Fruit fly (Drosophila melanogaster): ENCODE data around the gene cindr.

cindr gene

DNA sequence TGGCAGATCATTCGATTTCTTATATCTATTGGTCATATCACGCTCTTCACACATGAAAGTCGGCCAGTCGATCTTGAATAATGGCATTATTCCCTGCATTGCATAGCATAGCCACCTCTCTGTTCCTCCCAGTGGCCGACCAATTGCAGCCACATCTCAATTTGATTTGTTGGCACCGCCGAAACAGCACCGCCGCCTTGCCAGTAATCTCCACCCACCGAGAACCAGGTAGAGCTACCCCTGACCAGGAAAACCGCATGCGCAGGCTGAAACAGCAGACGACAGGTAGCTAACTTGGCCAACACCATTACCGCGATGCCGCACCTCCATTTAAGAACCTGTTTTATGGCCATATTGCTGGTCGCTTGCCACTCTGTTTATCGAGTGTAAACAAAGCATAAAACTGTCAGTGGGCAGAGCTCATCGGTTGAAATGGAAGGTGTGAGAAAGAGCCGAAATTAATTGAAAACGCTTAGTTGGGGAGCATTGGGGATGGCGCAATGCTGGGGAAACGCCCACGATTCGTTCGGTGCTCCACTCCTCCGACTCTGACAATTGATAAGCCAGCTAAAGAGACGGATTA lies 41.4 kb upstream of the cindr start:
- TF ChIP-seq Mnt (GFP tag; optimal IDR thresholded peaks at IDR 0.05) (no peak), CG33017 (tag; optimal IDR thresholded peaks at IDR 0.05) (no peak), CG7101 (tag; optimal IDR thresholded peaks at IDR 0.05) (no peak), CG11617 (GFP tag; optimal IDR thresholded peaks at IDR 0.05) (no peak), CG7045 (GFP tag; optimal IDR thresholded peaks at IDR 0.05) (no peak), CG14711 (tag; optimal IDR thresholded peaks at IDR 0.05) (no peak), bab1 (GFP tag; optimal IDR thresholded peaks at IDR 0.05) (no peak), pad (GFP tag; optimal IDR thresholded peaks at IDR 0.05) (no peak), cnc (optimal IDR thresholded peaks at IDR 0.05) (no peak), CG5204 (GFP tag; optimal IDR thresholded peaks at IDR 0.05) (no peak), CG1620 (GFP tag; optimal IDR thresholded peaks at IDR 0.05) (no peak)

DNA sequence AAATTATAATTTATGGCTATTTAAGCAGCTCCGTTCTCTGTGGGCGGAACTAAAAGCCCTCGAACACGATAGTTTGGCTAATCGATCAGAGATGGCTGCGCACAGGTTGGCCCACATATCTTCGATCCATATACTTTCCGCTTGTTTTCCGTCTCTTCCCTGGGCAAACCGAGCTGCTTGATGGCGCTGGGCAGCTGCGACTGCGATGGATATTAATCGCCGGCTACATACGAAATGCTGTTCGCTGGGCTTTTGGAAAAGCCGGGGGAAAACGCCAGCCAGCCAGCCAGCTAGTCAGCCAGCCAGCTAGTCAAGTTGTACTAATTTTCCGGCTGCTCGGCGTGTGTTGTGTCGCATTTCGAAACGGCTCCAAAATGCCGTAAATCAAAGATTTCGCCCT lies 40.9 kb upstream of the cindr start:
- no peak for TF ChIP-seq CG11617 (GFP tag; optimal IDR thresholded peaks at IDR 0.05)
- TF ChIP-seq Clk (GFP tag; optimal IDR thresholded peaks at IDR 0.05) = no peak
- no peak for TF ChIP-seq CG33017 (tag; optimal IDR thresholded peaks at IDR 0.05)
- no peak for TF ChIP-seq ovo (GFP tag; optimal IDR thresholded peaks at IDR 0.05)
- no peak for TF ChIP-seq tj (GFP tag; optimal IDR thresholded peaks at IDR 0.05)
- TF ChIP-seq CG7101 (tag; optimal IDR thresholded peaks at IDR 0.05) = no peak
- TF ChIP-seq CG1620 (GFP tag; optimal IDR thresholded peaks at IDR 0.05) = no peak
- TF ChIP-seq Crg-1 (GFP tag; optimal IDR thresholded peaks at IDR 0.05) = no peak
- no peak for TF ChIP-seq CG14711 (tag; optimal IDR thresholded peaks at IDR 0.05)
- TF ChIP-seq Hr96 (GFP tag; optimal IDR thresholded peaks at IDR 0.05) = no peak
- TF ChIP-seq bab1 (GFP tag; optimal IDR thresholded peaks at IDR 0.05) = no peak
- TF ChIP-seq kay (GFP tag; ENCODE audit: borderline replicate concordance) = no peak
- TF ChIP-seq pad (GFP tag; optimal IDR thresholded peaks at IDR 0.05) = no peak
- TF ChIP-seq CG7045 (GFP tag; optimal IDR thresholded peaks at IDR 0.05) = no peak

DNA sequence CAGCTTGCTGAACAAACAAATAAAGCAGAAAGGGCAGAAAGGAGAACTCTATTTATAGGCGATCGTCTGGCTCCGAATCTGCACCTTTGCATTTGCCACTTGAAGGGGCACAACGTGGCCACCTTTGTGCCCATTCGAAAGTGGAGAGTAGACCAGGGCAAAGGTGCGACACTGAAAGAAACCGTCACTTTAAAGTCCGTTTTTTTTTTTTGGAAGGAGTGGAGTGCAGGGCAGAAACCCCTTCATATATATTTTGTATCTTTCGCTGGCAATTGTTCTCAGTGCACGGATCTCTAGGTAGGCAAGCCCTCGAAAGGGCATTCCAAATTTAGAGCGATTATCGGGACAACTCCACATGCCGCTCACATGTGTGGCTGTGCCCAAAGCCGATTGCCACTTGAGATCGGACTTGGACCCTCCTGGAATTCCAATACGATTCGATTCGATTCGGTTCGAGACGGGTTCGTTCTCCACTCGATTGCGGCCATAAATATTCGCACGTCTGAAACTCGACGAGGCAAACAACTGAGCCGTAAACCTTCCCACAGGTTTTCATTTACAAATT lies 38.3 kb upstream of the cindr start:
- TF ChIP-seq bab1 (GFP tag; optimal IDR thresholded peaks at IDR 0.05) = no peak
- no peak for TF ChIP-seq Mnt (GFP tag; optimal IDR thresholded peaks at IDR 0.05)
- no peak for TF ChIP-seq ovo (GFP tag; optimal IDR thresholded peaks at IDR 0.05)
- TF ChIP-seq CG14711 (tag; optimal IDR thresholded peaks at IDR 0.05) = no peak
- TF ChIP-seq CG1620 (GFP tag; optimal IDR thresholded peaks at IDR 0.05) = no peak
- TF ChIP-seq Crg-1 (GFP tag; optimal IDR thresholded peaks at IDR 0.05) = no peak
- no peak for TF ChIP-seq toe (GFP tag; optimal IDR thresholded peaks at IDR 0.05)
- no peak for TF ChIP-seq CG5204 (GFP tag; optimal IDR thresholded peaks at IDR 0.05)
- TF ChIP-seq CG12768 (GFP tag; optimal IDR thresholded peaks at IDR 0.05) = no peak
- no peak for TF ChIP-seq Clk (GFP tag; optimal IDR thresholded peaks at IDR 0.05)

DNA sequence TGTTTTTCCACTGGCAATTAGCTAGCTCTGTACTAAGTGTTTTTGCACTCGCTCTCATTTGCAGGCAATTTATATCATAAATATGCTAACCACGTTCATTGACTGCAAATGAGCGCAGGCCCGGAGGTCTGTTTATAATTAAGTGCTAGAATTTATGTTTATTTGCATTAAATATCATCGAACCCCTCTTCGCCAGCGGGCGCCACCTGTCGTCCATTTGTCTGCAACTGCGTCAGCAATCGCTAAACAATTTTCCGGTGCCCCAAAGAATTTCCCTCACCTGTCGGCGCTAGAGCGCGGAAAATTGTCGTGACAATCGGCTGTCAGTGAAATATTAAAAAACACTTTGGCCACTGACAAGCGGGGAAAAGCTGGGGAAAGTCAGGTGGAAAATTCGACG lies 37.7 kb upstream of the cindr start:
- TF ChIP-seq kay (GFP tag; ENCODE audit: borderline replicate concordance) = no peak
- no peak for TF ChIP-seq CG33017 (tag; optimal IDR thresholded peaks at IDR 0.05)
- TF ChIP-seq CG7045 (GFP tag; optimal IDR thresholded peaks at IDR 0.05) = no peak
- no peak for TF ChIP-seq ovo (GFP tag; optimal IDR thresholded peaks at IDR 0.05)

DNA sequence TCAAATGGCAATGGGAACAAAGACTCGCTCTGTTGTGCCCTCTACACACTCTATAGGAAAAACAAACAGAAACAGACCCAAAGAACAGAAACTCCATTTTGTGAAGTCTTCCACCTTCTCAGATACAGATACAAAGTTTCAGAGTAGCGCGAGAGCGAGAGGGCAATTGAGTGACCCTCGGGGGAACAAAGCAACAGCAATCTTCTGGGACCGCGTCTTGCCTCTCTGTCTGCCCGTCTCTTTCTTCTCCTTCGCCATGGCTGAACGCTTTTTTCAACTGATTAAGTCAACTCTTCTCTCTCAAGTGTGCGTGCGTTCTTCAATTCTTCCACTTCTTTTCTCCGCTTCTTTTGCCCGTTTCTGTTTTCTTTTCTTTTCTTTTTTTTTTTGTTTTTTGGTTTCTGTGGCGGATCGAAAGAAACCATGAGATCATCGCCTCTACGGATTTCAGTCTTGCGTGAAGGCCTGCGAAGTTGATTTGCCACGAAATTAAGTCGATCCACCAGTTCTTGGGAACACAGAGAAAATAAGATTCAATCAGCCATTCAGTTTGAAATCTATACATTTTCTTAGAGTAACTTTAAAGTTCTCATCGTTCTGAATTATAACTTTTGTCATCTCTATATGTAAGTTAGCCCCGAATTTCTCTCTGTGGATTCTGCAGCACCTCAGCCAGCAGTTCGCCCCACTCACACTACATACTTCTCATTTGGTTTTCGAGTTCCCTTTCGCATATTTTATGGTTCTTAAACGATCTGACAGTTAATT lies 35.5 kb upstream of the cindr start:
- TF ChIP-seq CG12768 (GFP tag; optimal IDR thresholded peaks at IDR 0.05) (no peak), CG11617 (GFP tag; optimal IDR thresholded peaks at IDR 0.05) (no peak), CG7045 (GFP tag; optimal IDR thresholded peaks at IDR 0.05) (no peak), kay (GFP tag; ENCODE audit: borderline replicate concordance) (no peak), bab1 (GFP tag; optimal IDR thresholded peaks at IDR 0.05) (no peak), pad (GFP tag; optimal IDR thresholded peaks at IDR 0.05) (no peak), CG33017 (tag; optimal IDR thresholded peaks at IDR 0.05) (no peak), cnc (optimal IDR thresholded peaks at IDR 0.05) (no peak), toe (GFP tag; optimal IDR thresholded peaks at IDR 0.05) (no peak), tj (GFP tag; optimal IDR thresholded peaks at IDR 0.05) (no peak), CG7101 (tag; optimal IDR thresholded peaks at IDR 0.05) (no peak)

DNA sequence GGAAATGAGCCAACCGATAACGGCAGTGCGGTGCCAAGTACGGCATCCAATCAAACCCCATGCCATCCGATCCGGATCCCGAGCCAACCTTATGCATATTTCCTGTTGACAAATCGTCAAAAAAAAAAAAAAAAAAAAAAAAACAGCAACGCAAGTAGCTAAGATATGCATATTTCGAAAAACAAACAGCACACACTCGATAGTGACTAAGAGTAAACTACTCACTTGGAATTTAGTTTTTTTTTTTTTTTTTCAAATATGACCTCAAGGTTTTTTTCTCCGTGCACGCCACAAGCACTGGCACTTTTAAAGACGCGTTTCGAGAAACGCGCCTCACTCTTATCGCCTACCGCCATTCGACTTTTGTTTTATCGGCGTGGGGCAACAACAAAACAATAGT lies 33.2 kb upstream of the cindr start:
- TF ChIP-seq cnc (optimal IDR thresholded peaks at IDR 0.05) (no peak), cic (GFP tag; optimal IDR thresholded peaks at IDR 0.05) (no peak), CG7101 (tag; optimal IDR thresholded peaks at IDR 0.05) (no peak), kay (GFP tag; ENCODE audit: borderline replicate concordance) (no peak), CG5204 (GFP tag; optimal IDR thresholded peaks at IDR 0.05) (no peak), Mnt (GFP tag; optimal IDR thresholded peaks at IDR 0.05) (no peak), CG1620 (GFP tag; optimal IDR thresholded peaks at IDR 0.05) (no peak), CG12768 (GFP tag; optimal IDR thresholded peaks at IDR 0.05) (no peak), CG7045 (GFP tag; optimal IDR thresholded peaks at IDR 0.05) (no peak), ovo (GFP tag; optimal IDR thresholded peaks at IDR 0.05) (no peak), Clk (GFP tag; optimal IDR thresholded peaks at IDR 0.05) (no peak), tj (GFP tag; optimal IDR thresholded peaks at IDR 0.05) (no peak)

All from whole organism, adult.